Worm (Caenorhabditis elegans): Measurements from ENCODE around the gene EGAP1.1.

ce11 chrIII:5982026-5982425 lies 45.0 kb upstream of the EGAP1.1 start, which contains the start of gene frm-2:
- no peak for TF ChIP-seq ztf-29 (GFP tag; IDR thresholded peaks at IDR 0.05)
- TF ChIP-seq ref-1 (GFP tag; conservative IDR thresholded peaks at IDR 0.05), result no peak
